Worm (Caenorhabditis elegans) whole organism, late embryonic: ENCODE measurements around the gene nprt-1.

Experiments used
- ceh-31 ChIP-seq: sonication (generic microtip); optimal IDR thresholded peaks from 2 replicates; lab custom pipeline; 2016; ENCODE audit warnings: missing genetic modification characterization, missing compliant biosample characterization
- ceh-48 ChIP-seq: sonication (generic microtip); optimal IDR thresholded peaks from 2 replicates; lab custom pipeline; 2016; ENCODE audit warnings: missing genetic modification characterization, inconsistent platforms, missing compliant biosample characterization
- ceh-9 ChIP-seq: sonication (generic microtip); optimal IDR thresholded peaks from 2 replicates; lab custom pipeline; 2016; ENCODE audit warnings: mild to moderate bottlenecking, missing genetic modification characterization, inconsistent platforms, missing compliant biosample characterization
- elt-2 ChIP-seq: sonication (generic microtip); optimal IDR thresholded peaks from 2 replicates; lab custom pipeline; 2016; ENCODE audit warnings: missing genetic modification reagents, missing genetic modification characterization, missing compliant biosample characterization
- elt-4 ChIP-seq: sonication (generic microtip); optimal IDR thresholded peaks from 2 replicates; lab custom pipeline; 2016; ENCODE audit warnings: missing genetic modification characterization, missing compliant biosample characterization
- gmeb-2 ChIP-seq: sonication (generic microtip); optimal IDR thresholded peaks from 2 replicates; lab custom pipeline; 2016; ENCODE audit warnings: missing genetic modification characterization, inconsistent platforms, missing compliant biosample characterization
- pat-9 ChIP-seq: fragments of 200-800 bp; sonication (Bioruptor generic); optimal IDR thresholded peaks from 2 replicates; lab custom pipeline; 2018; ENCODE audit warnings: mild to moderate bottlenecking, missing genetic modification characterization, moderate library complexity, missing compliant biosample characterization
- pqm-1 ChIP-seq: sonication (generic microtip); optimal IDR thresholded peaks from 2 replicates; lab custom pipeline; 2016; ENCODE audit warnings: missing genetic modification characterization, missing compliant biosample characterization
- rnt-1 ChIP-seq: sonication (generic microtip); optimal IDR thresholded peaks from 2 replicates; lab custom pipeline; 2016; ENCODE audit warnings: missing genetic modification characterization, missing compliant biosample characterization
- ztf-16 ChIP-seq: sonication (generic microtip); optimal IDR thresholded peaks from 2 replicates; lab custom pipeline; 2017; ENCODE audit warnings: missing genetic modification characterization, missing compliant biosample characterization

ce11 chrIV:2864743-2865142, 25.5 kb downstream of the nprt-1 start, which contains the start of gene Y54G2A.16:
- no peak for TF ChIP-seq elt-4 (tag; lab: Kevin White, UChicago)
- TF ChIP-seq pat-9 (tag; lab: Kevin White, UChicago): no peak
- TF ChIP-seq gmeb-2 (tag; lab: Kevin White, UChicago): no peak
- TF ChIP-seq ceh-9: no peak
- TF ChIP-seq ztf-16 (tag; lab: Kevin White, UChicago): no peak
- no peak for TF ChIP-seq elt-2
- no peak for TF ChIP-seq ceh-31 (tag; lab: Kevin White, UChicago)
- TF ChIP-seq rnt-1 (tag; lab: Kevin White, UChicago): no peak
- TF ChIP-seq ceh-48 (tag; lab: Kevin White, UChicago): no peak
- TF ChIP-seq pqm-1 (tag; lab: Kevin White, UChicago): no peak
